Fruit fly (Drosophila melanogaster): Measurements from ENCODE around the gene CG13693.

CG13693 gene

dm6 chr2L:221939-222489, 10.3 kb upstream of the CG13693 start (continued):
- TF ChIP-seq CG34224 (GFP tag; IDR thresholded peaks at IDR 0.05; ENCODE audit: partially characterized antibody): 0 out of 3 replicates have a peak, but pooled peaks have one; percentile 37
- TF ChIP-seq insv (GFP tag; optimal IDR thresholded peaks at IDR 0.05): no peak
- no peak for TF ChIP-seq CG11560 (tag; IDR thresholded peaks at IDR 0.05)
- no peak for TF ChIP-seq CG5953 (GFP tag; IDR thresholded peaks at IDR 0.05)
- no peak for TF ChIP-seq C15 (GFP tag; IDR thresholded peaks at IDR 0.05)
- TF ChIP-seq toy (GFP tag; IDR thresholded peaks at IDR 0.05): no peak
- no peak for TF ChIP-seq sc (optimal IDR thresholded peaks at IDR 0.05)
- no peak for TF ChIP-seq sc (GFP tag; optimal IDR thresholded peaks at IDR 0.05)
- peak; percentile 92 for TF ChIP-seq crol (GFP tag; IDR thresholded peaks at IDR 0.05)
- no peak for TF ChIP-seq ind (GFP tag; optimal IDR thresholded peaks at IDR 0.05)
- TF ChIP-seq gce (GFP tag; IDR thresholded peaks at IDR 0.05): no peak
- TF ChIP-seq CG11456 (GFP tag; IDR thresholded peaks at IDR 0.05): no peak
- no peak for TF ChIP-seq CG16779 (GFP tag; IDR thresholded peaks at IDR 0.05)
- TF ChIP-seq p53 (GFP tag; optimal IDR thresholded peaks at IDR 0.05): no peak
- TF ChIP-seq dmrt99B (tag; optimal IDR thresholded peaks at IDR 0.05): no peak
- TF ChIP-seq CG8388 (GFP tag; optimal IDR thresholded peaks at IDR 0.05): no peak
- peak; percentile 65 for TF ChIP-seq CG10543 (GFP tag; optimal IDR thresholded peaks at IDR 0.05)
- no peak for TF ChIP-seq CG1603 (tag; optimal IDR thresholded peaks at IDR 0.05)
- no peak for TF ChIP-seq CG3838 (GFP tag; optimal IDR thresholded peaks at IDR 0.05)
- peak; percentile 75 for TF ChIP-seq oc (tag; optimal IDR thresholded peaks at IDR 0.05)
- TF ChIP-seq Drgx (GFP tag; IDR thresholded peaks at IDR 0.05): no peak
- no peak for TF ChIP-seq ewg (GFP tag; optimal IDR thresholded peaks at IDR 0.05)
- peak; percentile 32 for TF ChIP-seq CG12219 (GFP tag; optimal IDR thresholded peaks at IDR 0.05)
- no peak for TF ChIP-seq trem (tag; optimal IDR thresholded peaks at IDR 0.05)
- TF ChIP-seq peb (GFP tag; IDR thresholded peaks at IDR 0.05): no peak
- TF ChIP-seq Kr (GFP tag; optimal IDR thresholded peaks at IDR 0.05): peak; percentile 75
- no peak for TF ChIP-seq CG7928 (GFP tag; optimal IDR thresholded peaks at IDR 0.05)
- TF ChIP-seq Hr3 (GFP tag; optimal IDR thresholded peaks at IDR 0.05): no peak
- peak; percentile 13 for TF ChIP-seq CG2712 (tag; optimal IDR thresholded peaks at IDR 0.05)
- peak; percentile 29; the same call in 1 of the 2 replicates for TF ChIP-seq bbx (GFP tag; IDR thresholded peaks at IDR 0.05; ENCODE audit: partially characterized antibody)
- no peak for TF ChIP-seq inv (GFP tag; IDR thresholded peaks at IDR 0.05; ENCODE audit: partially characterized antibody)
- no peak for TF ChIP-seq ase (GFP tag; IDR thresholded peaks at IDR 0.05)
- no peak for TF ChIP-seq gcm (GFP tag; optimal IDR thresholded peaks at IDR 0.05)
- no peak for TF ChIP-seq CG17802 (tag; optimal IDR thresholded peaks at IDR 0.05)
- peak; percentile 18 for TF ChIP-seq CG17385 (GFP tag; optimal IDR thresholded peaks at IDR 0.05)
- TF ChIP-seq Sox102F (GFP tag; optimal IDR thresholded peaks at IDR 0.05): no peak
- no peak for TF ChIP-seq Xbp1 (GFP tag; optimal IDR thresholded peaks at IDR 0.05)
- no peak for TF ChIP-seq CG9437 (GFP tag; optimal IDR thresholded peaks at IDR 0.05)
- TF ChIP-seq zf30C (GFP tag; optimal IDR thresholded peaks at IDR 0.05): peak; percentile 9
- TF ChIP-seq nom (GFP tag; optimal IDR thresholded peaks at IDR 0.05): peak; percentile 46
- TF ChIP-seq ranshi (GFP tag; IDR thresholded peaks at IDR 0.05): no peak
- no peak for TF ChIP-seq CG32772 (GFP tag; IDR thresholded peaks at IDR 0.05)
- TF ChIP-seq cad (GFP tag; optimal IDR thresholded peaks at IDR 0.05): no peak
- no peak for TF ChIP-seq CG11093 (GFP tag; IDR thresholded peaks at IDR 0.05)
- no peak for TF ChIP-seq Hsf (GFP tag; optimal IDR thresholded peaks at IDR 0.05)
- peak; percentile 20 for TF ChIP-seq Side (GFP tag; optimal IDR thresholded peaks at IDR 0.05)
- peak; percentile 11 for TF ChIP-seq CG18262 (tag; optimal IDR thresholded peaks at IDR 0.05)
- no peak for TF ChIP-seq B-H1 (GFP tag; IDR thresholded peaks at IDR 0.05)
- TF ChIP-seq gem (tag; optimal IDR thresholded peaks at IDR 0.05): no peak
- TF ChIP-seq CG7963 (GFP tag; IDR thresholded peaks at IDR 0.05; ENCODE audit: partially characterized antibody): no peak
- TF ChIP-seq CG4617 (GFP tag; optimal IDR thresholded peaks at IDR 0.05; ENCODE audit: borderline replicate concordance): no peak

Data from whole organism, embryonic.